Worm (Caenorhabditis elegans) whole organism, early embryonic: Measurements from ENCODE around the gene srlf-17.

Experiments used
- B0310.2 ChIP-seq: sonication (generic microtip); optimal IDR thresholded peaks from 2 replicates; lab custom pipeline; 2016; ENCODE audit warnings: mild to moderate bottlenecking, missing genetic modification characterization, missing compliant biosample characterization
- F13C5.2 ChIP-seq: sonication (generic microtip); optimal IDR thresholded peaks from 2 replicates; lab custom pipeline; 2017; ENCODE audit warnings: mild to moderate bottlenecking, missing genetic modification characterization, inconsistent platforms, missing compliant biosample characterization
- aly-1 ChIP-seq: sonication (generic microtip); optimal IDR thresholded peaks from 2 replicates; lab custom pipeline; 2016; ENCODE audit warnings: missing genetic modification characterization, missing compliant biosample characterization
- ama-1 ChIP-seq: fragments of 150-350 bp; optimal IDR thresholded peaks from 2 replicates; lab custom pipeline; 2014
- ceh-13 ChIP-seq: fragments of 200-800 bp; sonication (Bioruptor generic); optimal IDR thresholded peaks from 2 replicates; lab custom pipeline; 2018; ENCODE audit warnings: mild to moderate bottlenecking, missing genetic modification characterization, missing compliant biosample characterization
- ceh-36 ChIP-seq: sonication (generic microtip); optimal IDR thresholded peaks from 2 replicates; lab custom pipeline; 2016; ENCODE audit warnings: missing genetic modification characterization, inconsistent platforms, missing compliant biosample characterization
- ets-7 ChIP-seq: sonication (generic microtip); optimal IDR thresholded peaks from 2 replicates; lab custom pipeline; 2016; ENCODE audit warnings: missing genotype, missing genetic modification characterization, missing compliant biosample characterization
- flt-1 ChIP-seq: fragments of 200-800 bp; sonication (Bioruptor generic); IDR thresholded peaks from 2 replicates; pipeline ENCODE4 v1.3.6; 2022; ENCODE audit warnings: missing genetic modification characterization, missing compliant biosample characterization
- hmbx-1 ChIP-seq: sonication (generic microtip); optimal IDR thresholded peaks from 2 replicates; lab custom pipeline; 2016; ENCODE audit warnings: mild to moderate bottlenecking, missing genetic modification characterization, missing compliant biosample characterization
- hmg-4 ChIP-seq: fragments of 200-800 bp; sonication (Bioruptor generic); optimal IDR thresholded peaks from 2 replicates; lab custom pipeline; 2018; ENCODE audit warnings: mild to moderate bottlenecking, missing genetic modification characterization, missing compliant biosample characterization
- hnd-1 ChIP-seq: sonication (generic microtip); optimal IDR thresholded peaks from 2 replicates; lab custom pipeline; 2016; ENCODE audit warnings: missing genetic modification characterization, missing compliant biosample characterization
- pes-1 ChIP-seq: fragments of 200-800 bp; sonication (Bioruptor generic); IDR thresholded peaks from 2 replicates; pipeline ENCODE4 v1.3.6; 2022; ENCODE audit warnings: missing genetic modification reagents, missing genetic modification characterization, missing compliant biosample characterization
- scrt-1 ChIP-seq: fragments of 200-800 bp; sonication (Bioruptor generic); IDR thresholded peaks from 2 replicates; pipeline ENCODE4 v1.3.6; 2022; ENCODE audit warnings: missing genetic modification characterization, missing compliant biosample characterization
- sea-1 ChIP-seq: fragments of 200-800 bp; sonication (Bioruptor generic); conservative IDR thresholded peaks from 2 replicates; pipeline ENCODE4 v1.3.6; 2022; ENCODE audit warnings: missing genetic modification characterization, missing compliant biosample characterization
- tbx-11 ChIP-seq: fragments of 200-800 bp; sonication (Bioruptor generic); IDR thresholded peaks from 2 replicates; pipeline ENCODE4 v1.3.6; 2022; ENCODE audit warnings: missing genetic modification characterization, missing compliant biosample characterization
- tbx-37 ChIP-seq: fragments of 200-800 bp; sonication (Bioruptor generic); conservative IDR thresholded peaks from 2 replicates; pipeline ENCODE4 v1.3.6; 2022; ENCODE audit warnings: missing genetic modification reagents, missing genetic modification characterization, missing compliant biosample characterization
- tra-4 ChIP-seq: sonication (generic microtip); optimal IDR thresholded peaks from 2 replicates; lab custom pipeline; 2017; ENCODE audit warnings: missing genetic modification characterization, missing compliant biosample characterization

srlf-17 gene

ce11 chrIV:11078482-11078881, 24.0 kb downstream of the srlf-17 start, which contains the start of gene Y5F2A.4:
TSS of gene Y5F2A.4 (minus strand) at chrIV:11078582.
- TF ChIP-seq sea-1 (GFP tag; lab: Robert Waterston, UW) (no peak), tbx-37 (no peak), tbx-11 (GFP tag; lab: Robert Waterston, UW) (no peak), scrt-1 (no peak), pes-1 (no peak), ceh-13 (GFP tag; lab: Kevin White, UChicago) (no peak), flt-1 (GFP tag; lab: Robert Waterston, UW) (no peak), B0310.2 (tag; lab: Kevin White, UChicago) (no peak)

DNA sequence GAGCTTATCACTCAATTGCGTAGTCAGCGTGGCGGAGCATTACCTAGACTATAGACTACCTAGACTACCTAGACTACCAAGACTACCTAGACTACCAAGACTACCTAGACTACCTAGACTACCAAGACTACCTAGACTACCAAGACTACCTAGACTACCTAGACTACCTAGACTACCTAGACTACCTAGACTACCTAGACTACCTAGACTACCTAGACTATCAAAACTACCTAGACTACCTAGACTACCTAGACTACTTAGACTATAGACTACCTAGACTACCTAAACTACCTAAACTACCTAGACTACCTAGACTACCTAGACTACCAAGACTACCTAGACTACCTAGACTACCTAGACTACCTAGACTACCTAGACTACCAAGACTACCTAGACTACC, 31.6 kb downstream of the srlf-17 start:
- TF ChIP-seq hnd-1 (tag; lab: Kevin White, UChicago), result peak; percentile 29

- TF ChIP-seq ama-1 (lab: Kevin White, UChicago) (no peak), tbx-37 (no peak), flt-1 (GFP tag; lab: Robert Waterston, UW) (no peak), hmbx-1 (tag; lab: Kevin White, UChicago) (no peak)
These were observed 34.2 kb downstream of the srlf-17 start for ce11 chrIV:11068314-11068713.

DNA sequence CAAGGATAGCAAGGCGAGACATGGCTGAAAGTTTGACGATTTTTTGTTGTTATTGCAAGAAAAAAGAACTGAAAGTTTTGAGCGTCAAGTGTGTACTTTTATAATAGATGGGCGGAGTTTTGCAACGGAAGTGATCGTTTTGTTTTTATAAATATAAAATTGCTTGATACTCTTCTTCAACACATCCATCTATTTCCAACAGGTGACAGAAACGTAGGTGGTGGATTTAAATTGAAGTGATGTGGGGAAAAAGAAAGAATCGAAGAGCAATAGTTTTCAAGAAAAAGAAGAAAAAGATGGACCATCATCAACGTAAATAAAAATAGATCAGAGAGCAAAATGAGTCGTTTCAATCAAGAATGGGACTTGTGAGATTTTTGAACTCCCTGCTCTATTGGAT, 35.5 kb downstream of the srlf-17 start, which contains the start of gene ttr-17:
Gene ttr-17, minus strand, starts transcription at position 24 of the 400 bp plus-strand sequence.
- no peak for TF ChIP-seq tbx-11 (GFP tag; lab: Robert Waterston, UW)
- no peak for TF ChIP-seq sea-1 (GFP tag; lab: Robert Waterston, UW)
- TF ChIP-seq ama-1 (lab: Kevin White, UChicago), result no peak
- no peak for TF ChIP-seq ceh-36 (tag; lab: Kevin White, UChicago)
- TF ChIP-seq pes-1, result no peak
- no peak for TF ChIP-seq F13C5.2 (tag; lab: Kevin White, UChicago)
- TF ChIP-seq ceh-13 (GFP tag; lab: Kevin White, UChicago), result no peak

DNA sequence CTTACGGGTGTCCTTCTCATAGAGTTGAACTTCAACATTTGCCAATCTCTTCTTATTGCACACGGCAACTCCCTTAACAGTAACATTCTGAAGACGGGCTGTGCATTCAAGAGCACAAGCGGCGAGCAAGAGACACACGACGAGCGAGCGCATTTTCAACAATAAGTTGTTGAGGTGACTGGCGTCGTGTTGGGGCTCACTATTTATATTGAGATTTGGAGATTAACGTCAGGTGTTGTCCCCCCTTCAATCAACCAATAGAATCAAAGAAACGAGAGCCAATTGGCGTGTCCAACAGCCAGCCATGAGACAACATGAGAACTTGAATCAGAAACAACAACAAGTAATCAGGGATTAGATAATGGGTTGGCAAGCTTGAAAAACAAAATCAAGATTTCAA, 38.5 kb downstream of the srlf-17 start, which contains the start of gene ttr-16:
Gene ttr-16, minus strand, starts transcription at position 176 of the 400 bp plus-strand sequence.
- TF ChIP-seq tbx-11 (GFP tag; lab: Robert Waterston, UW), result no peak
- no peak for TF ChIP-seq ceh-13 (GFP tag; lab: Kevin White, UChicago)
- no peak for TF ChIP-seq hmbx-1 (tag; lab: Kevin White, UChicago)
- TF ChIP-seq scrt-1, result no peak
- no peak for TF ChIP-seq aly-1 (tag; lab: Kevin White, UChicago)
- TF ChIP-seq ets-7, result no peak
- TF ChIP-seq ceh-36 (tag; lab: Kevin White, UChicago), result no peak
- no peak for TF ChIP-seq tra-4 (tag; lab: Kevin White, UChicago)
- TF ChIP-seq B0310.2 (tag; lab: Kevin White, UChicago), result no peak

DNA sequence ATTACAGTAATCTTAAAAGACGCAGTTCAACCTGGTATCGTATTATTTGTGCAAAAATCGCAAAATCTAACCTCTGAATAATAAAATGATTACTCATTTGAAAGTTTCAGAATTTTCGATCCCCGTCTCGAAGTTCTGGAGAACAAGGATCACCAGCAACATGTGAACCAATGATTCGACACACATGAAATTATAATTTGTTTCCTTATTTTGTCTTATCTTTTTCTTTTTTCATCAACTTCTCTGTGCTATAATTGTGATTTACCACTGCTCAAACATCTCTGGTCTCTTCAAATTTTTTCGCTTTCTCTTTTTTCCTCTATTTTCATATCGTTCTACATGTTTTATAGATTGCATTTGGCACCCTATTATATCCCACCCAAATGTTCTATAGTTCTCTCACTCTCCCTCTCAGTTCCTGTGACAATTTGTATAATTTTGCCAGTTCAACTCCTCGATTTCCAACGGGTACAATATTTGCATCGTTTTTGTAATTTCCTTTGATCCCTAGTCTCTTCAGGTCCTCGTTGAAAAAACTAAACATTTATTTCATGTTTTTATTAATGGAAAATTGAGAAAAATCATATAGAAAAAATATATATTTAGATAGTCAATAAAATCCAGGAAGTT, 39.4 kb downstream of the srlf-17 start:
- TF ChIP-seq hnd-1 (tag; lab: Kevin White, UChicago) (no peak), scrt-1 (no peak), ama-1 (lab: Kevin White, UChicago) (no peak), aly-1 (tag; lab: Kevin White, UChicago) (no peak), F13C5.2 (tag; lab: Kevin White, UChicago) (no peak), tra-4 (tag; lab: Kevin White, UChicago) (no peak)

DNA sequence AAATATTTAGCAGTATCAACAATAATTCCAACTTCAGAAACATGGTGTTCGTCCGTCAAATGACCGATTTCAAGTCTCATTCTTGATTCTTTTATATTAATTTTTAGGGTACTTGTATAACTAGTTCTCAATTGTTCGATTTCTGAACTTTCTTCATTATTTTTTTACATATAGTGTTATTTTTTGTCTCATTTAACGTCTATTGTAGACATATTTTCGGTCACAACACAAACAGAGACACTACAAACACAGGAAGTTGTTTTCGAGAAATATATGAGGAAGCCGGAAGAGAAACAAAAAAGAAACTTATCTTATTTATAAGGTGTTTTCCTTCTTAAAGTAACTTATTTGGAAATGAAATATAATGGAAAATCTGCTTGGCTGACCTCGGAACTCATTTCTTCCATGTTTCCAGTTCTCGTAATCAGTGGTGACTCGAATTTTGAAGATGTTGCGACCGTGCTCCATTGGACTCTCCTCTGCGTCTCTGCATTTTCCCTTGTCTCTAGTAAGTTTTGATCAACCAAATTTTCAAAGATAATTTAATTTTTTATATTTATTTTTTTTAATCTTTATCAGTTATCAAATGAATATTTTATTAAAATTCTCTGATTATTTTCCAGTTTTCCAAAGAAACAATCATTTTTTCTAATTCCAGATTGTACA, 48.7 kb downstream of the srlf-17 start, which contains the start of the genes F36H1.12 and lin-3:
Gene F36H1.12, minus strand, starts transcription at position 51 of the 666 bp plus-strand sequence.
Gene lin-3, plus strand, starts transcription at position 657 of the 666 bp plus-strand sequence.
- TF ChIP-seq pes-1, result no peak
- TF ChIP-seq hmg-4 (GFP tag; lab: Kevin White, UChicago), result no peak
- no peak for TF ChIP-seq tra-4 (tag; lab: Kevin White, UChicago)
- no peak for TF ChIP-seq ama-1 (lab: Kevin White, UChicago)
- TF ChIP-seq ceh-13 (GFP tag; lab: Kevin White, UChicago), result no peak
- no peak for TF ChIP-seq ets-7
- TF ChIP-seq hmbx-1 (tag; lab: Kevin White, UChicago), result no peak
- no peak for TF ChIP-seq flt-1 (GFP tag; lab: Robert Waterston, UW)
- no peak for TF ChIP-seq scrt-1
- TF ChIP-seq sea-1 (GFP tag; lab: Robert Waterston, UW), result no peak

DNA sequence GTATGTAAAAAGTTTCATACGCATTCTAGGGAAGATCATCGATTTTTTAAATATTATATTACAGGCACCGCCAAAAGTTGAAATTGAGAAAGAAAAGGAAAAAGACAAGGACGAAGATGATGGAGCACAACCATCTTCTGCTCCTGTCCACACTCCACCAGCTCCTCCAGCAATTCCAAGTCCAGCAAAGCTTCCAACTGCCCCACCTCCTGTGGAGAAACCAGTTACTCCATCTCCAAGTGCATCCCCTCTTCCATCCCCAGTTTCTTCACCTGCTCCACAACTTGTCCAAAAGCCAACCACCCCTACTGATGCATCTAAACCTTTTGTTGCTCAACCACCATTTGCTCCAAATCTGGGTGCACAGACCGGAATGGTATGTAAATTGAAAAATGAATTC, 50.5 kb downstream of the srlf-17 start:
- no peak for TF ChIP-seq scrt-1
- no peak for TF ChIP-seq flt-1 (GFP tag; lab: Robert Waterston, UW)
- no peak for TF ChIP-seq hmg-4 (GFP tag; lab: Kevin White, UChicago)
- TF ChIP-seq hnd-1 (tag; lab: Kevin White, UChicago), result no peak
- no peak for TF ChIP-seq pes-1
- no peak for TF ChIP-seq ets-7
